Fruit fly (Drosophila melanogaster): ENCODE measurements around the gene CG4582.
A peak's percentile ranks its signal among the peaks of the same experiment; 100 is the strongest.

Gene CG4582

DNA sequence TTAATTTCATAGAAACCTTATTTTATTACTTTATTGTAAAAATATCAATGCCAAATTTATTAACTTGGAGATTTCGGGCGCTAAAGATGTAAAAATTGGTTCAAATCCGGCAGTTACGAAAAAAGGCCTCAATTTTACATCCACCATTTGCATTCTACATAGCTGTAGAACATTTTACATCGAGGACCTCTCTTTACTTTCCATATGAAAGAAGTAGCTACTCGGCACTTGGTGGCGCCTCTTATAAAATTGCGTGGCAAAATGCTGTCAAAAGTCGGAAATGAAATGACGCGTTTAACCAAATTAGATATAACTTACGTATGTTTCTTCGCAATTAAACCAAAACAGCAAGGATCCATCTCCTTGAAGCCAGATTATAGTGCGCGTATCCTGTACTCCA, 8.5 kb upstream of the CG4582 start (continued):
- TF ChIP-seq CG8388 (GFP tag; optimal IDR thresholded peaks at IDR 0.05) (no peak), CG10565 (GFP tag; optimal IDR thresholded peaks at IDR 0.05) (no peak), p53 (GFP tag; optimal IDR thresholded peaks at IDR 0.05) (no peak), CG16813 (GFP tag; IDR thresholded peaks at IDR 0.05; ENCODE audit: partially characterized antibody) (peak; percentile 40; the same call in 1 of the 3 replicates), Eip74EF (GFP tag; optimal IDR thresholded peaks at IDR 0.05) (no peak), sug (tag; optimal IDR thresholded peaks at IDR 0.05) (no peak), CG10209 (GFP tag; optimal IDR thresholded peaks at IDR 0.05) (no peak), lov (optimal IDR thresholded peaks at IDR 0.05) (no peak), lov (GFP tag; IDR thresholded peaks at IDR 0.05) (no peak), GATAe (GFP tag; conservative IDR thresholded peaks at IDR 0.05) (no peak), knrl (GFP tag; IDR thresholded peaks at IDR 0.05; ENCODE audit: partially characterized antibody) (peak; percentile 23; the same call in 1 of the 3 replicates), CG15601 (tag; optimal IDR thresholded peaks at IDR 0.05) (no peak), grn (GFP tag; optimal IDR thresholded peaks at IDR 0.05) (no peak), dan (GFP tag; IDR thresholded peaks at IDR 0.05) (no peak), CG9215 (GFP tag; IDR thresholded peaks at IDR 0.05) (no peak), Drgx (GFP tag; IDR thresholded peaks at IDR 0.05) (no peak), Antp (GFP tag; optimal IDR thresholded peaks at IDR 0.05) (peak; percentile 6), Trl (optimal IDR thresholded peaks at IDR 0.05) (no peak), Trl (GFP tag; optimal IDR thresholded peaks at IDR 0.05) (peak; percentile 28), Bgb (GFP tag; IDR thresholded peaks at IDR 0.05; ENCODE audit: partially characterized antibody) (peak; percentile 33; the same call in 1 of the 2 replicates)

DNA sequence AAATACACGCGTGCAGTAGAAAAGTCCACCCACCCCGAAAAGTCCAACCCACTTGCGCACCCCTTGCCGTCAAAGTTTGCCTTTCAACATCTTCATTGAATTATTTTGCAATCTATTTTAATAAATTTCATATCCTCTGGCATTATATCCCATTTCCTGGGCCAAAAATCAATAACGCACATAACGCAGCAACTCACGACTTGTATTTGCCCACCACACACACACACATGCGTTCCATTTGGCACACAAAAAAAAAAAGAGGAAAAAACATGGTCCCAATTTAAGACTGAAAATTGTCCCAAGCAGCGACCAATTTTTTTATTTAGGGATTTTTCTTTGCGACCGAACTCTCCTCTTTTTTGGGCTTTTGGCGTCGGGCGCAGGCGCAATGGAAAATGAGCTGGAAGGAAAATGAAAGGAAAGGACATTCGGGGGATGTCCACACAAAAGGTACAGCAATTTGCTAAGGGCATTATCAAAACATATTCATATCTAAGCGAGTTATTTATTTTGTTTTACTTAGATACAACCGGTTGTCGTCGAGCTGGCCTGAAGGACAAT, 8.0 kb upstream of the CG4582 start:
- peak; percentile 94 for TF ChIP-seq onecut (GFP tag; IDR thresholded peaks at IDR 0.05)
- peak; percentile 78 for TF ChIP-seq abd-A (tag; optimal IDR thresholded peaks at IDR 0.05)
- TF ChIP-seq Deaf1 (tag; optimal IDR thresholded peaks at IDR 0.05) = peak; percentile 23
- peak; percentile 23 for TF ChIP-seq cg (GFP tag; optimal IDR thresholded peaks at IDR 0.05)
- peak; percentile 82 for TF ChIP-seq pros (GFP tag; optimal IDR thresholded peaks at IDR 0.05)
- no peak for TF ChIP-seq mirr (GFP tag; optimal IDR thresholded peaks at IDR 0.05)
- peak; percentile 52 for TF ChIP-seq CG5180 (GFP tag; optimal IDR thresholded peaks at IDR 0.05)
- TF ChIP-seq ewg (GFP tag; optimal IDR thresholded peaks at IDR 0.05) = peak; percentile 75
- TF ChIP-seq da (GFP tag; optimal IDR thresholded peaks at IDR 0.05) = no peak
- TF ChIP-seq sqz (GFP tag; optimal IDR thresholded peaks at IDR 0.05) = peak; percentile 87
- TF ChIP-seq CG31224 (GFP tag; IDR thresholded peaks at IDR 0.05) = 0 out of 2 replicates have a peak, but pooled peaks have one; percentile 1

- TF ChIP-seq fd102C (GFP tag; optimal IDR thresholded peaks at IDR 0.05) = no peak
- no peak for TF ChIP-seq salm (tag; optimal IDR thresholded peaks at IDR 0.05)
- no peak for TF ChIP-seq Asciz (GFP tag; optimal IDR thresholded peaks at IDR 0.05)
- no peak for TF ChIP-seq CG31224 (GFP tag; IDR thresholded peaks at IDR 0.05)
- TF ChIP-seq CG17912 (GFP tag; optimal IDR thresholded peaks at IDR 0.05) = no peak
- no peak for TF ChIP-seq pfk (GFP tag; optimal IDR thresholded peaks at IDR 0.05)
- TF ChIP-seq pros (GFP tag; optimal IDR thresholded peaks at IDR 0.05) = peak; percentile 82
- peak; percentile 73 for TF ChIP-seq CG1832 (GFP tag; optimal IDR thresholded peaks at IDR 0.05)
- peak; percentile 35; the same call in 1 of the 2 replicates for TF ChIP-seq chm (GFP tag; IDR thresholded peaks at IDR 0.05)
- no peak for TF ChIP-seq PHDP (tag; optimal IDR thresholded peaks at IDR 0.05)
- TF ChIP-seq cwo (GFP tag; optimal IDR thresholded peaks at IDR 0.05) = no peak
- TF ChIP-seq Nf-YC (tag; optimal IDR thresholded peaks at IDR 0.05) = peak; percentile 14
- no peak for TF ChIP-seq CTCF (GFP tag; optimal IDR thresholded peaks at IDR 0.05)
- no peak for TF ChIP-seq fru (optimal IDR thresholded peaks at IDR 0.05)
- no peak for TF ChIP-seq Bteb2 (GFP tag; optimal IDR thresholded peaks at IDR 0.05)
- 0 out of 3 replicates have a peak, but pooled peaks have one; percentile 18 for TF ChIP-seq knrl (GFP tag; IDR thresholded peaks at IDR 0.05; ENCODE audit: partially characterized antibody)
- TF ChIP-seq sqz (GFP tag; optimal IDR thresholded peaks at IDR 0.05) = no peak
- no peak for TF ChIP-seq CkIIα-i1 (GFP tag; IDR thresholded peaks at IDR 0.05)
- TF ChIP-seq run (tag; optimal IDR thresholded peaks at IDR 0.05) = no peak
- no peak for TF ChIP-seq stc (GFP tag; IDR thresholded peaks at IDR 0.05)
- TF ChIP-seq Dbx (GFP tag; IDR thresholded peaks at IDR 0.05) = no peak
- no peak for TF ChIP-seq CG3407 (GFP tag; optimal IDR thresholded peaks at IDR 0.05)
Measured at dm6 chr3R:25589168-25589567, 6.2 kb upstream of the CG4582 start.
